Fruit fly (Drosophila melanogaster) whole organism, embryonic: Measurements from ENCODE around the gene Cpr73D.
A peak's percentile ranks its signal among the peaks of the same experiment; 100 is the strongest.

ENCODE experiments used
- Bteb2 ChIP-seq: fragments of 200-800 bp; sonication (Bioruptor generic); optimal IDR thresholded peaks from 2 replicates; lab custom pipeline; 2016; ENCODE audit warnings: missing biosample characterization, missing genetic modification characterization
- CG10209 ChIP-seq: fragments of 200-800 bp; sonication (Bioruptor generic); optimal IDR thresholded peaks from 3 replicates; lab custom pipeline; 2017; ENCODE audit warnings: missing biosample characterization, mild to moderate bottlenecking, missing genetic modification characterization, missing genetic modification reagents
- CG11247 ChIP-seq: fragments of 200-800 bp; sonication (Bioruptor generic); IDR thresholded peaks from 2 replicates; pipeline ENCODE4 v1.3.6; 2022; ENCODE audit warnings: missing biosample characterization, missing genetic modification characterization
- CG11560 ChIP-seq: fragments of 200-800 bp; sonication (Bioruptor generic); IDR thresholded peaks from 3 replicates; pipeline ENCODE4 v1.3.6; 2022; ENCODE audit warnings: missing biosample characterization, missing genetic modification characterization
- CG14710 ChIP-seq: fragments of 200-800 bp; sonication (Bioruptor generic); optimal IDR thresholded peaks from 3 replicates; lab custom pipeline; 2019; ENCODE audit warnings: missing biosample characterization, mild to moderate bottlenecking, missing genetic modification characterization, moderate library complexity
- CG15696 ChIP-seq: fragments of 200-800 bp; sonication (Bioruptor generic); optimal IDR thresholded peaks from 2 replicates; lab custom pipeline; 2019; ENCODE audit warnings: missing biosample characterization, mild to moderate bottlenecking, missing genetic modification characterization, moderate library complexity
- CG1602 ChIP-seq: fragments of 200-800 bp; sonication (Bioruptor generic); optimal IDR thresholded peaks from 3 replicates; lab custom pipeline; 2016; ENCODE audit warnings: missing biosample characterization, missing genetic modification characterization
- CG2875 ChIP-seq: fragments of 200-800 bp; sonication (Bioruptor generic); optimal IDR thresholded peaks from 2 replicates; lab custom pipeline; 2017; ENCODE audit warnings: missing biosample characterization, mild to moderate bottlenecking, missing genetic modification characterization, missing genetic modification reagents
- CG30020 ChIP-seq: fragments of 200-800 bp; optimal IDR thresholded peaks from 2 replicates; lab custom pipeline; 2019; ENCODE audit warnings: missing biosample characterization, mild to moderate bottlenecking, missing genetic modification characterization, moderate library complexity
- CG31441 ChIP-seq: fragments of 200-800 bp; sonication (Bioruptor generic); IDR thresholded peaks from 2 replicates; pipeline ENCODE4 v1.3.6; 2022; ENCODE audit warnings: missing biosample characterization, missing genetic modification characterization
- CG32767 ChIP-seq: fragments of 200-800 bp; sonication (Bioruptor generic); IDR thresholded peaks from 2 replicates; pipeline ENCODE4 v1.3.6; 2022; ENCODE audit warnings: missing biosample characterization, missing genetic modification characterization
- CG4282 ChIP-seq: fragments of 200-800 bp; sonication (Bioruptor generic); optimal IDR thresholded peaks from 2 replicates; lab custom pipeline; 2016; ENCODE audit warnings: missing biosample characterization, missing genetic modification characterization
- CG4854 ChIP-seq: fragments of 200-800 bp; sonication (Bioruptor generic); optimal IDR thresholded peaks from 2 replicates; lab custom pipeline; 2016; ENCODE audit warnings: missing biosample characterization, missing genetic modification characterization, inconsistent platforms
- CG5245 ChIP-seq: fragments of 200-800 bp; sonication (Bioruptor generic); optimal IDR thresholded peaks from 3 replicates; lab custom pipeline; 2016; ENCODE audit warnings: missing biosample characterization, missing genetic modification characterization
- CG6813 ChIP-seq: fragments of 200-800 bp; sonication (Bioruptor generic); optimal IDR thresholded peaks from 2 replicates; lab custom pipeline; 2017; ENCODE audit warnings: missing biosample characterization, missing genetic modification characterization, mild to moderate bottlenecking, moderate library complexity, missing genetic modification reagents
- CG7786 ChIP-seq: fragments of 200-800 bp; sonication (Bioruptor generic); optimal IDR thresholded peaks from 2 replicates; lab custom pipeline; 2016; ENCODE audit warnings: missing biosample characterization, missing genetic modification characterization
- D ChIP-seq, 2 experiments: fragments of 200-800 bp in 1 of 2; fragments of >200 bp in 1 of 2; sonication (Bioruptor generic) in 1 of 2; optimal IDR thresholded peaks; 2 replicates in 1 of 2; 3 replicates in 1 of 2; lab custom pipeline; 2017; ENCODE audit warnings: mild to moderate bottlenecking in 1 of 2, missing biosample characterization in 1 of 2, missing genetic modification characterization in 1 of 2, missing genetic modification reagents in 1 of 2
- Dad ChIP-seq: fragments of 200-800 bp; sonication (Bioruptor generic); optimal IDR thresholded peaks from 3 replicates; lab custom pipeline; 2016; ENCODE audit warnings: missing biosample characterization, missing genetic modification characterization
- Doc3 ChIP-seq: fragments of 200-800 bp; sonication (Bioruptor generic); IDR thresholded peaks from 3 replicates; pipeline ENCODE4 v1.3.6; 2022; ENCODE audit warnings: missing biosample characterization, missing genetic modification characterization; ENCODE audit not compliant: partially characterized antibody
- Ets97D ChIP-seq: fragments of 200-800 bp; sonication (Bioruptor generic); optimal IDR thresholded peaks from 3 replicates; lab custom pipeline; 2016; ENCODE audit warnings: missing biosample characterization, missing genetic modification characterization
- Fer3 ChIP-seq: fragments of 200-800 bp; sonication (Bioruptor generic); optimal IDR thresholded peaks from 2 replicates; lab custom pipeline; 2018; ENCODE audit warnings: missing biosample characterization, mild to moderate bottlenecking, missing genetic modification characterization, moderate library complexity
- Neu2 ChIP-seq: fragments of 200-800 bp; sonication (Bioruptor generic); optimal IDR thresholded peaks from 3 replicates; lab custom pipeline; 2016; ENCODE audit warnings: missing biosample characterization, missing genetic modification characterization, borderline replicate concordance
- Trl ChIP-seq, 3 experiments: fragments of >200 bp in 2 of 3; fragments of 200-800 bp in 1 of 3; sonication (Bioruptor generic) in 1 of 3; optimal IDR thresholded peaks; 2 replicates in 1 of 3; 3 replicates in 2 of 3; lab custom pipeline; 2016 to 2017; ENCODE audit warnings: missing biosample characterization in 1 of 3, missing genetic modification characterization in 1 of 3
- abd-A ChIP-seq: fragments of 200-800 bp; sonication (Bioruptor generic); optimal IDR thresholded peaks from 3 replicates; lab custom pipeline; 2019; ENCODE audit warnings: missing biosample characterization, mild to moderate bottlenecking, missing genetic modification characterization, moderate library complexity
- ap ChIP-seq: fragments of 200-800 bp; sonication (Bioruptor generic); IDR thresholded peaks from 2 replicates; pipeline ENCODE4 v1.3.6; 2022; ENCODE audit warnings: missing biosample characterization, missing genetic modification characterization
- ase ChIP-seq: fragments of 200-800 bp; sonication (Bioruptor generic); IDR thresholded peaks from 3 replicates; pipeline ENCODE4 v1.3.6; 2022; ENCODE audit warnings: missing biosample characterization, missing genetic modification characterization
- ash1 ChIP-seq: fragments of 200-800 bp; sonication (Bioruptor generic); optimal IDR thresholded peaks from 2 replicates; lab custom pipeline; 2018; ENCODE audit warnings: missing biosample characterization, mild to moderate bottlenecking, missing genetic modification characterization
- bigmax ChIP-seq: fragments of 200-800 bp; sonication (Bioruptor generic); optimal IDR thresholded peaks from 2 replicates; lab custom pipeline; 2018; ENCODE audit warnings: missing biosample characterization, mild to moderate bottlenecking, missing genetic modification characterization
- btn ChIP-seq: fragments of 200-800 bp; sonication (Bioruptor generic); optimal IDR thresholded peaks from 2 replicates; lab custom pipeline; 2016; ENCODE audit warnings: missing biosample characterization, missing genetic modification characterization
- chif ChIP-seq, 2 experiments: fragments of 200-800 bp; sonication (Bioruptor generic); optimal IDR thresholded peaks; 3 replicates each; lab custom pipeline; 2016; ENCODE audit warnings: missing biosample characterization in 2 of 2, missing genetic modification characterization in 2 of 2
- ci ChIP-seq: fragments of 200-800 bp; sonication (Bioruptor generic); IDR thresholded peaks from 3 replicates; pipeline ENCODE4 v1.3.6; 2022; ENCODE audit warnings: missing biosample characterization, missing genetic modification characterization
- disco-r ChIP-seq: fragments of 200-800 bp; sonication (Bioruptor generic); optimal IDR thresholded peaks from 2 replicates; lab custom pipeline; 2016; ENCODE audit warnings: missing biosample characterization, missing genetic modification characterization
- emc ChIP-seq: fragments of 200-800 bp; sonication (Bioruptor generic); optimal IDR thresholded peaks from 2 replicates; lab custom pipeline; 2016; ENCODE audit warnings: missing biosample characterization, missing genetic modification characterization
- ems ChIP-seq: fragments of 200-800 bp; sonication (Bioruptor generic); optimal IDR thresholded peaks from 3 replicates; lab custom pipeline; 2016; ENCODE audit warnings: missing biosample characterization, missing genetic modification characterization
- gcm ChIP-seq: fragments of 200-800 bp; sonication (Bioruptor generic); optimal IDR thresholded peaks from 2 replicates; lab custom pipeline; 2019; ENCODE audit warnings: missing biosample characterization, mild to moderate bottlenecking, missing genetic modification characterization, moderate library complexity
- grn ChIP-seq: fragments of 200-800 bp; sonication (Bioruptor generic); optimal IDR thresholded peaks from 3 replicates; lab custom pipeline; 2017; ENCODE audit warnings: missing biosample characterization, missing genetic modification characterization
- mirr ChIP-seq: fragments of 200-800 bp; sonication (Bioruptor generic); optimal IDR thresholded peaks from 3 replicates; lab custom pipeline; 2018; ENCODE audit warnings: missing biosample characterization, mild to moderate bottlenecking, missing genetic modification characterization
- nom ChIP-seq: fragments of 200-800 bp; sonication (Bioruptor generic); optimal IDR thresholded peaks from 2 replicates; lab custom pipeline; 2017; ENCODE audit warnings: missing biosample characterization, missing genetic modification characterization, mild to moderate bottlenecking, moderate library complexity, missing genetic modification reagents
- odd ChIP-seq: fragments of 200-800 bp; sonication (Bioruptor generic); optimal IDR thresholded peaks from 2 replicates; lab custom pipeline; 2017; ENCODE audit warnings: missing biosample characterization, mild to moderate bottlenecking, missing genetic modification characterization
- onecut ChIP-seq: fragments of 200-800 bp; sonication (Bioruptor generic); IDR thresholded peaks from 2 replicates; pipeline ENCODE4 v1.3.6; 2022; ENCODE audit warnings: missing biosample characterization, missing genetic modification characterization
- pan ChIP-seq, 4 experiments: fragments of >200 bp in 3 of 4; fragments of 200-800 bp in 1 of 4; sonication (Bioruptor generic) in 1 of 4; optimal IDR thresholded peaks in 3 of 4; IDR thresholded peaks in 1 of 4; 2 replicates each; pipeline versions ENCODE4 v1.3.6 to Lab custom; 2017 to 2022; ENCODE audit warnings: missing biosample characterization in 2 of 4, missing genetic modification characterization in 2 of 4, mixed read lengths in 1 of 4
- prd ChIP-seq, 3 experiments: fragments of >200 bp in 2 of 3; fragments of 200-800 bp in 1 of 3; sonication (Bioruptor generic) in 1 of 3; optimal IDR thresholded peaks in 2 of 3; IDR thresholded peaks in 1 of 3; 2 replicates in 2 of 3; 3 replicates in 1 of 3; pipeline versions ENCODE4 v1.3.6 to Lab custom; 2017 to 2022; ENCODE audit warnings: missing biosample characterization in 1 of 3, missing genetic modification characterization in 1 of 3
- psq ChIP-seq: fragments of 200-800 bp; sonication (Bioruptor generic); optimal IDR thresholded peaks from 2 replicates; lab custom pipeline; 2017; ENCODE audit warnings: missing biosample characterization, missing genetic modification characterization
- run ChIP-seq: fragments of 200-800 bp; sonication (Bioruptor generic); optimal IDR thresholded peaks from 3 replicates; lab custom pipeline; 2018; ENCODE audit warnings: missing biosample characterization, mild to moderate bottlenecking, missing genetic modification characterization
- shn ChIP-seq: fragments of 200-800 bp; sonication (Bioruptor generic); optimal IDR thresholded peaks from 3 replicates; lab custom pipeline; 2016; ENCODE audit warnings: missing biosample characterization, missing genetic modification characterization
- sim ChIP-seq: fragments of 200-800 bp; sonication (Bioruptor generic); IDR thresholded peaks from 2 replicates; pipeline ENCODE4 v1.3.6; 2022; ENCODE audit warnings: missing biosample characterization, missing genetic modification characterization
- sr ChIP-seq: fragments of 200-800 bp; sonication (Bioruptor generic); IDR thresholded peaks from 3 replicates; pipeline ENCODE4 v1.3.6; 2022; ENCODE audit warnings: missing biosample characterization, missing genetic modification characterization
- unpg ChIP-seq: fragments of 200-800 bp; sonication (Bioruptor generic); optimal IDR thresholded peaks from 3 replicates; lab custom pipeline; 2018; ENCODE audit warnings: missing biosample characterization, mild to moderate bottlenecking, missing genetic modification characterization, moderate library complexity
- zfh1 ChIP-seq: fragments of 200-800 bp; sonication (Bioruptor generic); IDR thresholded peaks from 3 replicates; pipeline ENCODE4 v1.3.6; 2022; ENCODE audit warnings: missing biosample characterization, missing genetic modification characterization

Gene Cpr73D

dm6 chr3L:16974645-16975151 lies 17.2 kb upstream of the Cpr73D start (continued):
- no peak for TF ChIP-seq pan (optimal IDR thresholded peaks at IDR 0.05; lab: Kevin White, UChicago)
- peak in 1 of 2 experiments; percentile 14 for TF ChIP-seq pan (GFP tag; optimal IDR thresholded peaks at IDR 0.05 in 1 of 2, IDR thresholded peaks at IDR 0.05 in 1 of 2)
- no peak for TF ChIP-seq emc (GFP tag; lab: Kevin White, UChicago)
- TF ChIP-seq CG2875 (GFP tag; lab: Kevin White, UChicago) = no peak
- TF ChIP-seq CG7786 (GFP tag; lab: Kevin White, UChicago) = no peak
- no peak for TF ChIP-seq CG5245 (GFP tag; lab: Kevin White, UChicago)
- TF ChIP-seq ci (GFP tag; lab: Robert Waterston, UW) = no peak
- no peak for TF ChIP-seq ems
- TF ChIP-seq Bteb2 (GFP tag; lab: Kevin White, UChicago) = no peak
- no peak for TF ChIP-seq Dad (GFP tag; lab: Kevin White, UChicago)
- TF ChIP-seq Ets97D (GFP tag; lab: Kevin White, UChicago) = no peak
- TF ChIP-seq CG11247 (GFP tag; lab: Robert Waterston, UW) = no peak
- no peak for TF ChIP-seq prd (optimal IDR thresholded peaks at IDR 0.05; lab: Kevin White, UChicago)
- no peak for TF ChIP-seq prd (GFP tag; IDR thresholded peaks at IDR 0.05; lab: Robert Waterston, UW)
- no peak for TF ChIP-seq CG1602
- no peak for TF ChIP-seq psq (GFP tag; lab: Kevin White, UChicago)
- TF ChIP-seq sim (GFP tag; lab: Robert Waterston, UW) = no peak
- TF ChIP-seq gcm (GFP tag; lab: Kevin White, UChicago) = no peak
- no peak for TF ChIP-seq sr (GFP tag; lab: Robert Waterston, UW)
- peak; percentile 21; the same call in 1 of the 2 replicates for TF ChIP-seq onecut (GFP tag; lab: Robert Waterston, UW)
- no peak for TF ChIP-seq Neu2 (GFP tag; lab: Kevin White, UChicago)
- no peak for TF ChIP-seq odd (GFP tag; lab: Kevin White, UChicago)
- TF ChIP-seq ase (GFP tag; lab: Robert Waterston, UW) = no peak
- no peak for TF ChIP-seq Trl (optimal IDR thresholded peaks at IDR 0.05; lab: Kevin White, UChicago)
- TF ChIP-seq Trl (GFP tag; optimal IDR thresholded peaks at IDR 0.05; lab: Kevin White, UChicago) = no peak
- no peak for TF ChIP-seq zfh1
- no peak for TF ChIP-seq CG14710 (tag; lab: Kevin White, UChicago)
- no peak for TF ChIP-seq disco-r (GFP tag; lab: Kevin White, UChicago)
- TF ChIP-seq CG4854 (GFP tag; lab: Kevin White, UChicago) = no peak
- TF ChIP-seq CG6813 (GFP tag; lab: Kevin White, UChicago) = peak; percentile 15
- no peak for TF ChIP-seq bigmax
- no peak for TF ChIP-seq btn (GFP tag; lab: Kevin White, UChicago)
- TF ChIP-seq CG15696 (tag; lab: Kevin White, UChicago) = no peak
- no peak for TF ChIP-seq ap (GFP tag; lab: Robert Waterston, UW)
- TF ChIP-seq CG30020 (tag; lab: Kevin White, UChicago) = no peak
- TF ChIP-seq abd-A (tag; lab: Kevin White, UChicago) = peak; percentile 55
- TF ChIP-seq chif (GFP tag; optimal IDR thresholded peaks at IDR 0.05; lab: Kevin White, UChicago) = no peak
- peak; percentile 24 for TF ChIP-seq Fer3 (tag; lab: Kevin White, UChicago)
- TF ChIP-seq nom (GFP tag; lab: Kevin White, UChicago) = peak; percentile 50
- no peak for TF ChIP-seq Doc3
- no peak for TF ChIP-seq D (optimal IDR thresholded peaks at IDR 0.05; lab: Kevin White, UChicago)
- TF ChIP-seq D (GFP tag; optimal IDR thresholded peaks at IDR 0.05; lab: Kevin White, UChicago) = no peak
- 0 out of 2 replicates have a peak, but pooled peaks have one; percentile 18 for TF ChIP-seq CG31441 (GFP tag; lab: Robert Waterston, UW)
- TF ChIP-seq CG32767 = no peak
- TF ChIP-seq CG4282 = no peak
- TF ChIP-seq grn (GFP tag; lab: Kevin White, UChicago) = no peak
- TF ChIP-seq shn (GFP tag; lab: Kevin White, UChicago) = no peak
- no peak for TF ChIP-seq run (tag; lab: Kevin White, UChicago)
- TF ChIP-seq mirr = no peak
- no peak for TF ChIP-seq ash1 (GFP tag; lab: Kevin White, UChicago)
- TF ChIP-seq CG11560 (tag; lab: Robert Waterston, UW) = no peak
- no peak for TF ChIP-seq CG10209 (GFP tag; lab: Kevin White, UChicago)
- TF ChIP-seq unpg (GFP tag; lab: Kevin White, UChicago) = peak; percentile 19
